Worm (Caenorhabditis elegans) whole organism, midembryonic: ENCODE measurements around the gene unc-83.

ENCODE experiments used
- T22C8.4 ChIP-seq: fragments of 200-800 bp; sonication (Bioruptor generic); IDR thresholded peaks from 2 replicates; pipeline ENCODE4 v1.3.6; 2022; ENCODE audit warnings: missing genetic modification characterization, missing compliant biosample characterization
- cog-1 ChIP-seq: sonication (generic microtip); optimal IDR thresholded peaks from 2 replicates; lab custom pipeline; 2016; ENCODE audit warnings: missing genetic modification characterization, missing compliant biosample characterization
- flt-1 ChIP-seq: fragments of 200-800 bp; sonication (Bioruptor generic); IDR thresholded peaks from 2 replicates; pipeline ENCODE4 v1.3.6; 2022; ENCODE audit warnings: missing genetic modification characterization, missing compliant biosample characterization
- klf-2 ChIP-seq: fragments of 200-800 bp; sonication (Bioruptor generic); conservative IDR thresholded peaks from 2 replicates; pipeline ENCODE4 v1.3.6; 2022; ENCODE audit warnings: missing genetic modification reagents, missing genetic modification characterization, missing compliant biosample characterization
- med-1 ChIP-seq: sonication (generic microtip); optimal IDR thresholded peaks from 2 replicates; lab custom pipeline; 2017; ENCODE audit warnings: missing genetic modification characterization, mild to moderate bottlenecking, missing compliant biosample characterization, antibody characterized with exemption, missing genetic modification reagents; ENCODE audit not compliant: insufficient read depth
- ref-1 ChIP-seq: fragments of 200-800 bp; sonication (Bioruptor generic); conservative IDR thresholded peaks from 2 replicates; pipeline ENCODE4 v1.3.6; 2022; ENCODE audit warnings: missing genetic modification reagents, missing genetic modification characterization, missing compliant biosample characterization
- tab-1 ChIP-seq: fragments of 200-800 bp; sonication (Bioruptor generic); IDR thresholded peaks from 2 replicates; pipeline ENCODE4 v1.3.6; 2022; ENCODE audit warnings: missing genetic modification characterization, missing compliant biosample characterization
- ztf-23 ChIP-seq: fragments of 200-800 bp; sonication (Bioruptor generic); IDR thresholded peaks from 2 replicates; pipeline ENCODE4 v1.3.6; 2022; ENCODE audit warnings: missing genetic modification reagents, missing genetic modification characterization, missing compliant biosample characterization
- ztf-29 ChIP-seq: fragments of 200-800 bp; sonication (Bioruptor generic); IDR thresholded peaks from 2 replicates; pipeline ENCODE4 v1.3.6; 2022; ENCODE audit warnings: missing genetic modification reagents, missing genetic modification characterization, missing compliant biosample characterization

unc-83 gene

DNA sequence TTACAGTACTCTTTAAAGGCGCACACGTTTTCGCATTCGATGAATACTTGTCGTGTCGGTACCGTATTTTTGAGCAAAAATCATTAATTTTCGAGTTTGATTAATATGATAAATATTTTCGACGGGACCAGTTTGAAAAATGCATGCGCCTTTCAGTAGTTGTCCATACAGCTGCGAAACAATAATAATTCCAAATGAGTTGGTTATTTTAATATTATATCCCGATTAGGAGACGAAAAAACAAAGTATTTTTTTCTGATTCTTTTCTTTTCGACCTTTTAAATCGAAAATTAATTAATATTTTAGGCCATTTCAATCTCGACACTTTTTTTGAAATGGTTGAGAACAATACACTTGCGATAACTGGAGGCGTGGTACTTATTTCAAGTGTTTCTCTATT lies 26.3 kb upstream of the unc-83 start, which contains the start of gene T05H4.4:
T05H4.4 (plus strand) TSS at position 301 of the 400 bp plus-strand sequence.
- no peak for TF ChIP-seq cog-1 (tag; lab: Kevin White, UChicago)
- no peak for TF ChIP-seq med-1 (GFP tag; lab: Kevin White, UChicago)
- no peak for TF ChIP-seq flt-1 (GFP tag; lab: Robert Waterston, UW)
- TF ChIP-seq tab-1 (GFP tag; lab: Robert Waterston, UW) = no peak
- no peak for TF ChIP-seq ref-1
- no peak for TF ChIP-seq ztf-23
- no peak for TF ChIP-seq klf-2 (GFP tag; lab: Robert Waterston, UW)
- no peak for TF ChIP-seq T22C8.4 (GFP tag; lab: Robert Waterston, UW)
- no peak for TF ChIP-seq ztf-29 (GFP tag; lab: Robert Waterston, UW)

DNA sequence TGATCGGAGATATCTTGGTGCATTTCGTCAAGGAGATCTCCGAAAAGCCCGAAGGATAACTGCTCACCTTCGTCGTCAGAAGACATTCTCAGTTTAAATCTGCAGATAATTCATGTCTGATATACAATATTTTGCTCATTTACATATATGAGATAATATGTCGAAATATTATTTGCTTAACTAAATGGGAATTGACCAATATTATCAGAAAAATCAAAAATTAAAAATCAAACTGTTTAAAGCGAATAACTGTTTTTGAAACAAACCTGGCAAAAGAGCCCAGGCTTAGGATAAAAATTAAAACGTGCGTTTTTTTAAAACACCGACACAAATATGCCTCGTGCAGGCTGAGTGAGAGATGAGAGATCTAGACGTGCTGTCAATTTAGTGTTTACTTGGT lies 23.3 kb upstream of the unc-83 start, which contains the start of gene T05H4.15:
T05H4.15 (minus strand) TSS at position 101 of the 400 bp plus-strand sequence.
- TF ChIP-seq flt-1 (GFP tag; lab: Robert Waterston, UW) (no peak), klf-2 (GFP tag; lab: Robert Waterston, UW) (no peak), ztf-23 (no peak), T22C8.4 (GFP tag; lab: Robert Waterston, UW) (no peak), med-1 (GFP tag; lab: Kevin White, UChicago) (no peak)

ce11 chrV:6442037-6442436 lies 22.8 kb upstream of the unc-83 start, which contains the start of gene T05H4.3:
Gene T05H4.3, plus strand, starts transcription at chrV:6442337.
- TF ChIP-seq flt-1 (GFP tag; lab: Robert Waterston, UW) = no peak

ce11 chrV:6448356-6448755 lies 16.5 kb upstream of the unc-83 start, which contains the start of gene fbxa-196:
Gene fbxa-196, plus strand, starts transcription at chrV:6448656.
- TF ChIP-seq flt-1 (GFP tag; lab: Robert Waterston, UW) (no peak), ref-1 (no peak), tab-1 (GFP tag; lab: Robert Waterston, UW) (no peak), ztf-29 (GFP tag; lab: Robert Waterston, UW) (no peak)

- TF ChIP-seq klf-2 (GFP tag; lab: Robert Waterston, UW) (no peak), ztf-23 (0 out of 2 replicates have a peak, but pooled peaks have one; percentile 9)
Measured at ce11 chrV:6450129-6451011, 14.5 kb upstream of the unc-83 start, which contains the start of gene acl-8. Gene acl-8, plus strand, starts transcription at chrV:6450870.

ce11 chrV:6453122-6453521 lies 11.7 kb upstream of the unc-83 start, which contains the start of gene acl-9:
Gene acl-9, plus strand, starts transcription at chrV:6453226.
- no peak for TF ChIP-seq ztf-23
- no peak for TF ChIP-seq flt-1 (GFP tag; lab: Robert Waterston, UW)
- no peak for TF ChIP-seq med-1 (GFP tag; lab: Kevin White, UChicago)
- no peak for TF ChIP-seq tab-1 (GFP tag; lab: Robert Waterston, UW)
- TF ChIP-seq klf-2 (GFP tag; lab: Robert Waterston, UW) = no peak
- TF ChIP-seq T22C8.4 (GFP tag; lab: Robert Waterston, UW) = no peak
- no peak for TF ChIP-seq ztf-29 (GFP tag; lab: Robert Waterston, UW)
- no peak for TF ChIP-seq ref-1
- no peak for TF ChIP-seq cog-1 (tag; lab: Kevin White, UChicago)

DNA sequence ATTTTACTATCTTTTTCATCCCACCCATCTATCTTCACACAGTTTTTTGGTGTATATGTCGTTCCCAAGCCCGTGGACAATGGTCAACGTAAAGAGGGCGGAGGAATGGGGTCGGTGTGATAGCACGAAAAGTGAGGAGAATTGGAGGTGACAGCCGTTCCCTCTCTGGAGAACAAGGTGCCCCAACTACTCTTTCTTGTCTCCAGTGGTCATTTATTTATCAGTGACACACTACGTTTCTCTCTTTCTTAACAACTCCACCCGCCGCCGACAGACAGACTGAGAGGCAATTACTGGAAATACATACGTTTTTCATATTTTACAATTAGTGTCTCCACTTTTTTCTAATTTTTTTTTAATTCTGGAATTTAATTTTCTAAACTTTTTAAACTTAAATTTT lies 8.0 kb upstream of the unc-83 start:
- TF ChIP-seq ztf-23 (no peak), cog-1 (tag; lab: Kevin White, UChicago) (no peak), ref-1 (no peak), tab-1 (GFP tag; lab: Robert Waterston, UW) (no peak), med-1 (GFP tag; lab: Kevin White, UChicago) (no peak), klf-2 (GFP tag; lab: Robert Waterston, UW) (no peak), T22C8.4 (GFP tag; lab: Robert Waterston, UW) (no peak), ztf-29 (GFP tag; lab: Robert Waterston, UW) (no peak), flt-1 (GFP tag; lab: Robert Waterston, UW) (no peak)

- no peak for TF ChIP-seq ztf-23
- TF ChIP-seq med-1 (GFP tag; lab: Kevin White, UChicago) = no peak
- no peak for TF ChIP-seq cog-1 (tag; lab: Kevin White, UChicago)
- TF ChIP-seq flt-1 (GFP tag; lab: Robert Waterston, UW) = no peak
- no peak for TF ChIP-seq T22C8.4 (GFP tag; lab: Robert Waterston, UW)
- no peak for TF ChIP-seq ztf-29 (GFP tag; lab: Robert Waterston, UW)
- TF ChIP-seq tab-1 (GFP tag; lab: Robert Waterston, UW) = no peak
- no peak for TF ChIP-seq ref-1
- TF ChIP-seq klf-2 (GFP tag; lab: Robert Waterston, UW) = no peak
Measured at ce11 chrV:6458302-6458998, 6.4 kb upstream of the unc-83 start.

- TF ChIP-seq flt-1 (GFP tag; lab: Robert Waterston, UW) = no peak
- TF ChIP-seq cog-1 (tag; lab: Kevin White, UChicago) = no peak
- TF ChIP-seq klf-2 (GFP tag; lab: Robert Waterston, UW) = no peak
- no peak for TF ChIP-seq ztf-29 (GFP tag; lab: Robert Waterston, UW)
- TF ChIP-seq T22C8.4 (GFP tag; lab: Robert Waterston, UW) = no peak
- no peak for TF ChIP-seq ref-1
- TF ChIP-seq tab-1 (GFP tag; lab: Robert Waterston, UW) = no peak
- no peak for TF ChIP-seq med-1 (GFP tag; lab: Kevin White, UChicago)
- no peak for TF ChIP-seq ztf-23
Measured at ce11 chrV:6461250-6461649, 3.6 kb upstream of the unc-83 start.
